Fruit fly (Drosophila melanogaster) whole organism, adult: Measurements from ENCODE around the gene CG46522.
"Not testable (repeated sequence)": the region's sequence is repeated elsewhere in the genome, so short reads cannot be mapped to it uniquely, and the experiment has no call there.

Source experiments
- CG12768 ChIP-seq: fragments of 200-800 bp; sonication (Bioruptor generic); optimal IDR thresholded peaks from 2 replicates; lab custom pipeline; 2017; ENCODE audit warnings: missing biosample characterization, missing genetic modification characterization, mild to moderate bottlenecking, moderate library complexity, missing genetic modification reagents
- CG14711 ChIP-seq: fragments of 200-800 bp; sonication (Bioruptor generic); optimal IDR thresholded peaks from 2 replicates; lab custom pipeline; 2018; ENCODE audit warnings: missing biosample characterization, mild to moderate bottlenecking, missing genetic modification characterization, moderate library complexity
- Crg-1 ChIP-seq: fragments of 200-800 bp; sonication (Bioruptor generic); optimal IDR thresholded peaks from 2 replicates; lab custom pipeline; 2016; ENCODE audit warnings: missing biosample characterization, missing genetic modification characterization
- Hr96 ChIP-seq: fragments of 200-800 bp; sonication (Bioruptor generic); optimal IDR thresholded peaks from 2 replicates; lab custom pipeline; 2016; ENCODE audit warnings: missing biosample characterization, missing genetic modification characterization
- Mnt ChIP-seq: fragments of 200-800 bp; sonication (Bioruptor generic); optimal IDR thresholded peaks from 2 replicates; lab custom pipeline; 2016; ENCODE audit warnings: missing biosample characterization, mild to moderate bottlenecking, missing genetic modification characterization
- bab1 ChIP-seq: fragments of 200-800 bp; sonication (Bioruptor generic); optimal IDR thresholded peaks from 3 replicates; lab custom pipeline; 2019; ENCODE audit warnings: missing biosample characterization, mild to moderate bottlenecking, missing genetic modification characterization, moderate library complexity
- kay ChIP-seq: fragments of 200-800 bp; sonication (Bioruptor generic); peaks from one replicate; lab custom pipeline; 2016; ENCODE audit warnings: missing biosample characterization, missing genetic modification characterization, borderline replicate concordance
- tj ChIP-seq: fragments of 200-800 bp; sonication (Bioruptor generic); optimal IDR thresholded peaks from 3 replicates; lab custom pipeline; 2017; ENCODE audit warnings: missing biosample characterization, mild to moderate bottlenecking, missing genetic modification characterization, moderate library complexity
- toe ChIP-seq: fragments of 200-800 bp; sonication (Bioruptor generic); optimal IDR thresholded peaks from 2 replicates; lab custom pipeline; 2016; ENCODE audit warnings: missing biosample characterization, missing genetic modification characterization

- TF ChIP-seq Crg-1 (GFP tag; lab: Kevin White, UChicago); CG14711 (tag; lab: Kevin White, UChicago); bab1; Mnt (GFP tag; lab: Kevin White, UChicago); Hr96 (GFP tag; lab: Kevin White, UChicago); toe (GFP tag; lab: Kevin White, UChicago); CG12768 (GFP tag; lab: Kevin White, UChicago); kay (GFP tag; lab: Kevin White, UChicago); tj (GFP tag; lab: Kevin White, UChicago): not testable (repeated sequence)
These were observed 20.1 kb upstream of the CG46522 start, which contains the start of gene CG46518 for dm6 chrX:22226273-22226672.
